Fruit fly (Drosophila melanogaster) S2 (cell line): ENCODE results near the gene PQBP1.

Experiments
- CG8478 ChIP-seq: fragments of >200 bp; optimal IDR thresholded peaks from 2 replicates; lab custom pipeline; 2018
- CTCF ChIP-seq, 2 experiments: fragments of >200 bp; optimal IDR thresholded peaks; 2 replicates each; lab custom pipeline; 2018

The PQBP1 gene

dm6 chr3R:25049742-25050517 lies 15.7 kb upstream of the PQBP1 start:
- TF ChIP-seq CG8478 (lab: Kevin White, UChicago): no peak
- no peak for TF ChIP-seq CTCF (optimal IDR thresholded peaks at IDR 0.05; lab: Kevin White, UChicago)

dm6 chr3R:25050649-25051048 lies 14.9 kb upstream of the PQBP1 start:
- TF ChIP-seq CG8478 (lab: Kevin White, UChicago): no peak
- TF ChIP-seq CTCF (optimal IDR thresholded peaks at IDR 0.05; lab: Kevin White, UChicago): no peak

- TF ChIP-seq CG8478 (lab: Kevin White, UChicago) (no peak), CTCF (optimal IDR thresholded peaks at IDR 0.05; lab: Kevin White, UChicago) (no peak)
These were observed 14.0 kb upstream of the PQBP1 start for dm6 chr3R:25051441-25052097.

- TF ChIP-seq CTCF (optimal IDR thresholded peaks at IDR 0.05; lab: Kevin White, UChicago) (no peak), CG8478 (lab: Kevin White, UChicago) (no peak)
These were observed 11.0 kb upstream of the PQBP1 start, which contains the start of gene CG31109 for dm6 chr3R:25054451-25055188. CG31109 (minus strand) TSS chr3R:25054653.

- TF ChIP-seq CG8478 (lab: Kevin White, UChicago): no peak
These were observed 9.6 kb upstream of the PQBP1 start, which contains the start of the genes CG31111 and stac for dm6 chr3R:25056016-25056415. CG31111 (minus strand) TSS chr3R:25056177. stac (plus strand) TSS chr3R:25056286.

- TF ChIP-seq CTCF (optimal IDR thresholded peaks at IDR 0.05; lab: Kevin White, UChicago) (no peak), CG8478 (lab: Kevin White, UChicago) (no peak)
These were observed 9.0 kb upstream of the PQBP1 start for dm6 chr3R:25056488-25057157.

dm6 chr3R:25060462-25060861 lies 5.1 kb upstream of the PQBP1 start:
- TF ChIP-seq CTCF (optimal IDR thresholded peaks at IDR 0.05; lab: Kevin White, UChicago) (no peak), CG8478 (lab: Kevin White, UChicago) (no peak)

dm6 chr3R:25066856-25067255 lies 1.3 kb downstream of the PQBP1 start:
- no peak for TF ChIP-seq CG8478 (lab: Kevin White, UChicago)
- no peak for TF ChIP-seq CTCF (optimal IDR thresholded peaks at IDR 0.05; lab: Kevin White, UChicago)

- TF ChIP-seq CTCF (optimal IDR thresholded peaks at IDR 0.05; lab: Kevin White, UChicago): no peak
- TF ChIP-seq CG8478 (lab: Kevin White, UChicago): no peak
These were observed 4.0 kb downstream of the PQBP1 start, which contains the start of the genes Stt3B and CG11839 for dm6 chr3R:25069569-25069968. Stt3B (minus strand) TSS chr3R:25069637. CG11839 (plus strand) TSS chr3R:25069927.

dm6 chr3R:25070871-25071270 lies 5.3 kb downstream of the PQBP1 start, which contains the start of gene CG11836:
CG11836 (plus strand) TSS chr3R:25071126.
- TF ChIP-seq CG8478 (lab: Kevin White, UChicago) (no peak), CTCF (optimal IDR thresholded peaks at IDR 0.05; lab: Kevin White, UChicago) (no peak)

dm6 chr3R:25074558-25074964 lies 9.0 kb downstream of the PQBP1 start, which contains the start of the genes shams and CG11920:
shams (minus strand) TSS chr3R:25074607.
CG11920 (plus strand) TSS chr3R:25074877.
- no peak for TF ChIP-seq CG8478 (lab: Kevin White, UChicago)
- TF ChIP-seq CTCF (optimal IDR thresholded peaks at IDR 0.05; lab: Kevin White, UChicago): no peak

- no peak for TF ChIP-seq CG8478 (lab: Kevin White, UChicago)
- no peak for TF ChIP-seq CTCF (optimal IDR thresholded peaks at IDR 0.05; lab: Kevin White, UChicago)
These were observed 11.8 kb downstream of the PQBP1 start for dm6 chr3R:25077280-25077820.

- no peak for TF ChIP-seq CG8478 (lab: Kevin White, UChicago)
- TF ChIP-seq CTCF (optimal IDR thresholded peaks at IDR 0.05; lab: Kevin White, UChicago): no peak
These were observed 13.1 kb downstream of the PQBP1 start for dm6 chr3R:25078665-25079064.

- TF ChIP-seq CTCF (optimal IDR thresholded peaks at IDR 0.05; lab: Kevin White, UChicago): peak in 1 of 2 experiments; percentile 30
- TF ChIP-seq CG8478 (lab: Kevin White, UChicago): no peak
These were observed 14.9 kb downstream of the PQBP1 start for dm6 chr3R:25080446-25080845.
